Worm (Caenorhabditis elegans) whole organism, L1 larva: ENCODE data around the gene T16A1.2.
"Not testable (repeated sequence)": the region's sequence is repeated elsewhere in the genome, so short reads cannot be mapped to it uniquely, and the experiment has no call there.

Source experiments
- Y116A8C.19 ChIP-seq: sonication (generic microtip); optimal IDR thresholded peaks from 2 replicates; lab custom pipeline; 2016; ENCODE audit warnings: missing compliant biosample characterization, missing genetic modification characterization, borderline replicate concordance
- blmp-1 ChIP-seq: fragments of 150-350 bp; optimal IDR thresholded peaks from 2 replicates; lab custom pipeline; 2014; ENCODE audit warnings: missing biosample characterization, missing genetic modification characterization
- efl-1 ChIP-seq, 4 experiments: fragments of 150-350 bp; optimal IDR thresholded peaks in 3 of 4; peaks in 1 of 4; 1 replicate in 1 of 4; 2 replicates in 3 of 4; lab custom pipeline; 2014; ENCODE audit warnings: missing biosample characterization in 2 of 4, missing genetic modification characterization in 2 of 4, missing genetic modification reagents in 2 of 4
- egl-13 ChIP-seq: sonication (generic microtip); optimal IDR thresholded peaks from 2 replicates; lab custom pipeline; 2016; ENCODE audit warnings: missing genotype, missing genetic modification reagents, missing genetic modification characterization, missing compliant biosample characterization
- elt-2 ChIP-seq: sonication (generic microtip); optimal IDR thresholded peaks from 2 replicates; lab custom pipeline; 2016; ENCODE audit warnings: missing genetic modification characterization, mild to moderate bottlenecking, inconsistent platforms, missing compliant biosample characterization, missing genetic modification reagents
- ets-5 ChIP-seq: fragments of 200-800 bp; sonication (Bioruptor generic); IDR thresholded peaks from 2 replicates; pipeline ENCODE4 v1.3.6; 2022; ENCODE audit warnings: missing genetic modification characterization, missing compliant biosample characterization
- fkh-10 ChIP-seq: sonication (generic microtip); optimal IDR thresholded peaks from 2 replicates; lab custom pipeline; 2017; ENCODE audit warnings: missing biosample characterization, missing genetic modification reagents, missing genetic modification characterization
- fos-1 ChIP-seq: fragments of 150-350 bp; optimal IDR thresholded peaks from 2 replicates; lab custom pipeline; 2014; ENCODE audit warnings: missing biosample characterization, missing genetic modification characterization
- hlh-4 ChIP-seq: sonication (generic microtip); optimal IDR thresholded peaks from 2 replicates; lab custom pipeline; 2016; ENCODE audit warnings: mild to moderate bottlenecking, missing genetic modification characterization, missing compliant biosample characterization
- lin-13 ChIP-seq: fragments of 150-350 bp; optimal IDR thresholded peaks from 2 replicates; lab custom pipeline; 2014; ENCODE audit warnings: missing biosample characterization, missing genetic modification reagents, missing genetic modification characterization
- lin-14 ChIP-seq: fragments of 200-800 bp; sonication (Bioruptor generic); optimal IDR thresholded peaks from 2 replicates; lab custom pipeline; 2018; ENCODE audit warnings: mild to moderate bottlenecking, missing genetic modification characterization, moderate library complexity, missing compliant biosample characterization
- lin-15B ChIP-seq: fragments of 150-350 bp; sonication (generic microtip); optimal IDR thresholded peaks from 3 replicates; lab custom pipeline; 2014; ENCODE audit warnings: missing biosample characterization, missing genetic modification characterization
- mdl-1 ChIP-seq, 2 experiments: fragments of 150-350 bp; optimal IDR thresholded peaks; 2 replicates each; lab custom pipeline; 2014 to 2017; ENCODE audit warnings: missing biosample characterization in 2 of 2, missing genetic modification characterization in 2 of 2, inconsistent platforms in 1 of 2
- nhr-237 ChIP-seq: fragments of 150-350 bp; optimal IDR thresholded peaks from 2 replicates; lab custom pipeline; 2014; ENCODE audit warnings: missing biosample characterization, missing genetic modification characterization
- nhr-28 ChIP-seq: fragments of 150-350 bp; optimal IDR thresholded peaks from 2 replicates; lab custom pipeline; 2014; ENCODE audit warnings: missing biosample characterization, missing genetic modification characterization
- nhr-47 ChIP-seq: sonication (generic microtip); optimal IDR thresholded peaks from 2 replicates; lab custom pipeline; 2016; ENCODE audit warnings: mild to moderate bottlenecking, missing genetic modification characterization, moderate library complexity, missing compliant biosample characterization
- nhr-85 ChIP-seq: sonication (generic microtip); peaks from one replicate; lab custom pipeline; 2016; ENCODE audit warnings: missing genetic modification characterization, inconsistent platforms, missing compliant biosample characterization
- nhr-90 ChIP-seq: sonication (generic microtip); optimal IDR thresholded peaks from 2 replicates; lab custom pipeline; 2016; ENCODE audit warnings: mild to moderate bottlenecking, missing genetic modification characterization, missing compliant biosample characterization; ENCODE audit not compliant: poor library complexity
- skn-1 ChIP-seq: fragments of 150-350 bp; optimal IDR thresholded peaks from 2 replicates; lab custom pipeline; 2014; ENCODE audit warnings: missing biosample characterization, missing genetic modification characterization
- snpc-4 ChIP-seq: fragments of 150-350 bp; optimal IDR thresholded peaks from 2 replicates; lab custom pipeline; 2014; ENCODE audit warnings: missing biosample characterization, missing genetic modification characterization
- snu-23 ChIP-seq: sonication (generic microtip); optimal IDR thresholded peaks from 2 replicates; lab custom pipeline; 2016; ENCODE audit warnings: missing genetic modification characterization, missing compliant biosample characterization
- sox-4 ChIP-seq: sonication (generic microtip); optimal IDR thresholded peaks from 2 replicates; lab custom pipeline; 2016; ENCODE audit warnings: missing genetic modification characterization, missing compliant biosample characterization
- sup-37 ChIP-seq: fragments of 200-800 bp; sonication (Bioruptor generic); optimal IDR thresholded peaks from 2 replicates; lab custom pipeline; 2018; ENCODE audit warnings: mild to moderate bottlenecking, missing genetic modification characterization, missing compliant biosample characterization
- swsn-7 ChIP-seq: sonication (generic microtip); optimal IDR thresholded peaks from 2 replicates; lab custom pipeline; 2016; ENCODE audit warnings: missing genetic modification characterization, missing compliant biosample characterization
- tbx-2 ChIP-seq: sonication (generic microtip); optimal IDR thresholded peaks from 2 replicates; lab custom pipeline; 2016; ENCODE audit warnings: missing genetic modification characterization, missing compliant biosample characterization
- unc-62 ChIP-seq: fragments of 150-350 bp; optimal IDR thresholded peaks from 2 replicates; lab custom pipeline; 2014; ENCODE audit warnings: missing biosample characterization, missing genetic modification reagents, missing genetic modification characterization
- vab-15 ChIP-seq: sonication (generic microtip); optimal IDR thresholded peaks from 2 replicates; lab custom pipeline; 2017; ENCODE audit warnings: missing genotype, mild to moderate bottlenecking, missing genetic modification characterization, missing compliant biosample characterization
- xbp-1 ChIP-seq: sonication (generic microtip); optimal IDR thresholded peaks from 2 replicates; lab custom pipeline; 2016; ENCODE audit warnings: missing genetic modification characterization, missing compliant biosample characterization
- zag-1 ChIP-seq: fragments of 150-350 bp; optimal IDR thresholded peaks from 2 replicates; lab custom pipeline; 2014; ENCODE audit warnings: missing biosample characterization, missing genetic modification characterization
- ztf-4 ChIP-seq: fragments of 150-350 bp; optimal IDR thresholded peaks from 2 replicates; lab custom pipeline; 2014; ENCODE audit warnings: missing biosample characterization, missing genetic modification characterization

T16A1.2 gene

DNA sequence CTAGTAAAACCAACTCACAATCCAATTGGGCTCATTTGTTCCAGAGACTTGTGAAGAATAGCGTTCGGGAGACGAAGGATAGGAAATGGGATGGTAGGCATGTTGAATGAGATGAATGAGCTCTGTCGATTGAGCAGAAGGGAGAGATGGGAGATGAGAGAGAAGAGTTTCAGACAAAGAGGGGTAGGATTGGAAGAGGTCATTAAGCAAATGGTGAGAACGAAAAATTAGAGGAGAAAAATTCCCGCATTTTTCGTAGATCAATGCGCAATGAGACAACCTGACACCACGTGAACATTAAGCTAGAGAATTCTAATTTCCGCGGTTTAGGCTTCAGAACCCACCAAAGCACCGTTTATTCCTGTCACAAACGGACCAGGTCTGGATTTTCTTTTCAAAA, 31.4 kb upstream of the T16A1.2 start, which contains the start of gene F07E5.13:
Gene F07E5.13, minus strand, starts transcription at position 101 of the 400 bp plus-strand sequence.
- no peak for TF ChIP-seq lin-15B (tag; lab: Kevin White, UChicago)
- TF ChIP-seq ets-5: no peak
- TF ChIP-seq nhr-28 (tag; lab: Kevin White, UChicago): no peak
- TF ChIP-seq fkh-10 (GFP tag; lab: Kevin White, UChicago): no peak
- no peak for TF ChIP-seq ztf-4 (tag; lab: Kevin White, UChicago)
- TF ChIP-seq nhr-47 (tag; lab: Kevin White, UChicago): no peak
- TF ChIP-seq nhr-90 (tag; lab: Kevin White, UChicago): no peak
- TF ChIP-seq zag-1 (tag; lab: Kevin White, UChicago): no peak
- TF ChIP-seq swsn-7 (tag; lab: Kevin White, UChicago): no peak
- no peak for TF ChIP-seq vab-15 (tag; lab: Kevin White, UChicago)
- no peak for TF ChIP-seq lin-14
- TF ChIP-seq xbp-1 (tag; lab: Kevin White, UChicago): no peak
- TF ChIP-seq tbx-2 (tag; lab: Kevin White, UChicago): no peak
- no peak for TF ChIP-seq hlh-4
- no peak for TF ChIP-seq sup-37 (GFP tag; lab: Kevin White, UChicago)
- TF ChIP-seq egl-13 (tag; lab: Kevin White, UChicago): no peak
- TF ChIP-seq unc-62 (GFP tag; lab: Kevin White, UChicago): no peak

ce11 chrII:2064497-2064896, 30.9 kb upstream of the T16A1.2 start, which contains the start of gene fbxb-6:
Gene fbxb-6, plus strand, starts transcription at chrII:2064797.
- TF ChIP-seq efl-1 (optimal IDR thresholded peaks at IDR 0.05; lab: Kevin White, UChicago): no peak
- peak in 1 of 2 experiments; percentile 68 for TF ChIP-seq efl-1 (GFP tag; optimal IDR thresholded peaks at IDR 0.05 in 1 of 2; lab: Kevin White, UChicago)
- TF ChIP-seq lin-13 (GFP tag; lab: Kevin White, UChicago): no peak
- TF ChIP-seq, all 84 proteins: peak for 1

DNA sequence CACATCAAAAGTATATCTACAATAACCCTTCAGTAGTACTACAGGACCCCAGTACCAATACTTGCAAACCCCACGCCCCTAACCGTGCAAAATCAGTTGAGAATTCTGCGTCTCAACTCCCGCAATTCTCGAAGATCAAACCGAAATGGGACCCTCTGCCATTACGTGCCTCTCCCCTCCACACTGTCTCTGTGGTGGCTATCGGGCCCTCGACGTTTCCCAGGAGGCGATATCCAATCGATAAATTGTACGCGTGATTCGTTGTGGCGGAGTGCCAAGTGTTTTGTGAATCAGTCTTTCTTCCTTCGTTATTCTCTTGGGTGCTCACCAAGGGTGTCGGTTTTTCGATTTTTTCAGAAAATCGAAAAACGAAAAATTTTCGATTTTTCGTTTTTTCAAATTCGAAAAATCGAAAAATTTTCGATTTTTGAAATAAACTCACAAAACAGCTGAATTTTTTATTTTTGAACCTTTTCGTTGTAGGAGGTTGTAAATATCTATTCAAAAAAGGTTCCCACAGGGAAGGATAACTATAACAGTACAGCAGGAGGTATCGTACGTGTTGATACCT, 27.9 kb upstream of the T16A1.2 start, which contains the start of gene F07E5.12:
Gene F07E5.12, plus strand, starts transcription at position 521 of the 571 bp plus-strand sequence.
- not testable (repeated sequence) for TF ChIP-seq efl-1 (optimal IDR thresholded peaks at IDR 0.05; lab: Kevin White, UChicago)
- TF ChIP-seq efl-1 (GFP tag; optimal IDR thresholded peaks at IDR 0.05 in 1 of 2; lab: Kevin White, UChicago): peak in 1 of 2 experiments; percentile 60
- TF ChIP-seq, all 84 proteins: peak for 1; not testable (repeated sequence) for 83

- TF ChIP-seq sox-4 (no peak), blmp-1 (tag; lab: Kevin White, UChicago) (peak; percentile 39), nhr-90 (tag; lab: Kevin White, UChicago) (no peak)
Measured at ce11 chrII:2071429-2071828, 24.0 kb upstream of the T16A1.2 start, which contains the start of gene F07E5.7. Gene F07E5.7, minus strand, starts transcription at chrII:2071529.

ce11 chrII:2075513-2075912, 19.9 kb upstream of the T16A1.2 start, which contains the start of gene F07E5.8:
Gene F07E5.8, minus strand, starts transcription at chrII:2075613.
- TF ChIP-seq xbp-1 (tag; lab: Kevin White, UChicago): no peak
- no peak for TF ChIP-seq efl-1 (optimal IDR thresholded peaks at IDR 0.05; lab: Kevin White, UChicago)
- TF ChIP-seq efl-1 (GFP tag; optimal IDR thresholded peaks at IDR 0.05 in 1 of 2; lab: Kevin White, UChicago): no peak
- no peak for TF ChIP-seq nhr-237 (tag; lab: Kevin White, UChicago)
- no peak for TF ChIP-seq fos-1 (tag; lab: Kevin White, UChicago)
- no peak for TF ChIP-seq nhr-28 (tag; lab: Kevin White, UChicago)
- TF ChIP-seq Y116A8C.19 (tag; lab: Kevin White, UChicago): no peak
- no peak for TF ChIP-seq snu-23 (GFP tag; lab: Kevin White, UChicago)
- TF ChIP-seq blmp-1 (tag; lab: Kevin White, UChicago): no peak
- no peak for TF ChIP-seq snpc-4 (tag; lab: Kevin White, UChicago)
- TF ChIP-seq nhr-85 (tag; lab: Kevin White, UChicago): no peak
- TF ChIP-seq swsn-7 (tag; lab: Kevin White, UChicago): no peak

DNA sequence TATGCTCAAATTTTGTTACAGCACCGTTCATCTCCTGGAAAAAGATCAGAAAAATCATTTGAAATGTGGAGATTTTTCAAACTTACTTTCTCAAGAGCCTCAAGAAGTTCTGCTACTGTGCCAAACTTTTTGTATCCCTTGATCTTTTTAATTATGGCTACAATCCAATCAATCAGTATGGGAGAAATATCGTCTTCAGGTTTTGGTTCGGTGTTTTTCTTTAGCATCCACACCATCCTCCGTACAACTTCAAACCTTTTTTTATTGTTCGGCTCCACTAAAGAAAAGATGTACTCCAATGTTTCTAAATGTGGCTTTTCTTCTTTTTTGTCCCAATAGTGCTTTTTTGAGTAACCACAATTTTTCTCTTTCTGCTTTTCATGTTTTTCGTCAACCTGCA, 18.9 kb upstream of the T16A1.2 start:
- TF ChIP-seq ets-5 (no peak), egl-13 (tag; lab: Kevin White, UChicago) (no peak), blmp-1 (tag; lab: Kevin White, UChicago) (no peak), fos-1 (tag; lab: Kevin White, UChicago) (no peak), mdl-1 (tag; optimal IDR thresholded peaks at IDR 0.05; lab: Kevin White, UChicago) (no peak), elt-2 (tag; lab: Kevin White, UChicago) (no peak), skn-1 (tag; lab: Kevin White, UChicago) (no peak)
